Worm (Caenorhabditis elegans): ENCODE data around the gene gana-1.

The gana-1 gene

ce11 chrV:12075983-12076382 lies 11.1 kb upstream of the gana-1 start:
- TF ChIP-seq fkh-10 (GFP tag; optimal IDR thresholded peaks at IDR 0.05) (no peak), ceh-8 (GFP tag; optimal IDR thresholded peaks at IDR 0.05) (no peak), elt-2 (tag; optimal IDR thresholded peaks at IDR 0.05) (peak; percentile 29), efl-1 (optimal IDR thresholded peaks at IDR 0.05) (no peak), efl-1 (GFP tag; optimal IDR thresholded peaks at IDR 0.05 in 1 of 2) (peak in 1 of 2 experiments; percentile 45)

ce11 chrV:12080274-12080673 lies 6.8 kb upstream of the gana-1 start, which contains the start of gene R07B7.9:
TSS of gene R07B7.9 (minus strand) at chrV:12080374.
- TF ChIP-seq fos-1 (tag; optimal IDR thresholded peaks at IDR 0.05) (no peak), efl-1 (optimal IDR thresholded peaks at IDR 0.05) (no peak), efl-1 (GFP tag; optimal IDR thresholded peaks at IDR 0.05 in 1 of 2) (no peak), lin-13 (GFP tag; optimal IDR thresholded peaks at IDR 0.05) (no peak), ceh-63 (GFP tag; optimal IDR thresholded peaks at IDR 0.05) (no peak), alr-1 (tag; optimal IDR thresholded peaks at IDR 0.05; ENCODE audit: borderline replicate concordance) (no peak), skn-1 (tag; optimal IDR thresholded peaks at IDR 0.05) (no peak), mdl-1 (tag; optimal IDR thresholded peaks at IDR 0.05) (no peak)

- TF ChIP-seq egl-27 (tag; optimal IDR thresholded peaks at IDR 0.05) (no peak), lin-14 (GFP tag; optimal IDR thresholded peaks at IDR 0.05) (peak; percentile 7), efl-1 (optimal IDR thresholded peaks at IDR 0.05) (peak; percentile 22 to 52), efl-1 (GFP tag; optimal IDR thresholded peaks at IDR 0.05 in 1 of 2) (peak in 1 of 2 experiments; percentile 50), fkh-8 (tag; optimal IDR thresholded peaks at IDR 0.05) (no peak), ceh-8 (GFP tag; optimal IDR thresholded peaks at IDR 0.05) (no peak), nhr-11 (tag; optimal IDR thresholded peaks at IDR 0.05) (no peak), lin-13 (GFP tag; optimal IDR thresholded peaks at IDR 0.05) (no peak), unc-130 (tag; optimal IDR thresholded peaks at IDR 0.05) (no peak)
Measured at ce11 chrV:12082932-12083331, 4.1 kb upstream of the gana-1 start, which contains the start of gene R07B7.10. TSS of gene R07B7.10 (plus strand) at chrV:12083216.

- TF ChIP-seq elt-2 (tag; optimal IDR thresholded peaks at IDR 0.05), result peak; percentile 8
- no peak for TF ChIP-seq nhr-11 (tag; optimal IDR thresholded peaks at IDR 0.05)
- TF ChIP-seq nhr-77 (tag; optimal IDR thresholded peaks at IDR 0.05), result no peak
Measured at ce11 chrV:12084216-12084615, 2.8 kb upstream of the gana-1 start, which contains the start of gene R07B7.8. TSS of gene R07B7.8 (minus strand) at chrV:12084316.

ce11 chrV:12085867-12086634 lies 983 bp upstream of the gana-1 start:
- TF ChIP-seq hlh-17 (GFP tag; optimal IDR thresholded peaks at IDR 0.05; ENCODE audit: borderline replicate concordance) (no peak), elt-3 (tag; optimal IDR thresholded peaks at IDR 0.05) (peak; percentile 75 to 98 (median 94)), unc-30 (tag; optimal IDR thresholded peaks at IDR 0.05) (no peak), lin-14 (GFP tag; optimal IDR thresholded peaks at IDR 0.05) (peak; percentile 3), dsc-1 (tag; optimal IDR thresholded peaks at IDR 0.05) (no peak), C16A3.4 (tag; optimal IDR thresholded peaks at IDR 0.05) (no peak), tbx-2 (tag; optimal IDR thresholded peaks at IDR 0.05) (no peak), elt-2 (tag; optimal IDR thresholded peaks at IDR 0.05) (peak; percentile 63), nhr-85 (tag) (peak; percentile 6), hlh-4 (tag; optimal IDR thresholded peaks at IDR 0.05) (no peak)

- no peak for TF ChIP-seq rnt-1 (tag; optimal IDR thresholded peaks at IDR 0.05)
- no peak for TF ChIP-seq irx-1 (tag; optimal IDR thresholded peaks at IDR 0.05)
- no peak for TF ChIP-seq hpl-2 (GFP tag; optimal IDR thresholded peaks at IDR 0.05)
- TF ChIP-seq lin-13 (GFP tag; optimal IDR thresholded peaks at IDR 0.05), result no peak
- TF ChIP-seq unc-86 (tag; optimal IDR thresholded peaks at IDR 0.05), result no peak
Measured at ce11 chrV:12088773-12089172, 1.7 kb downstream of the gana-1 start, which contains the start of gene R07B7.12. TSS of gene R07B7.12 (plus strand) at chrV:12089073.
